Fruit fly (Drosophila melanogaster): ENCODE measurements around the gene Ndc1.

Ndc1 gene

DNA sequence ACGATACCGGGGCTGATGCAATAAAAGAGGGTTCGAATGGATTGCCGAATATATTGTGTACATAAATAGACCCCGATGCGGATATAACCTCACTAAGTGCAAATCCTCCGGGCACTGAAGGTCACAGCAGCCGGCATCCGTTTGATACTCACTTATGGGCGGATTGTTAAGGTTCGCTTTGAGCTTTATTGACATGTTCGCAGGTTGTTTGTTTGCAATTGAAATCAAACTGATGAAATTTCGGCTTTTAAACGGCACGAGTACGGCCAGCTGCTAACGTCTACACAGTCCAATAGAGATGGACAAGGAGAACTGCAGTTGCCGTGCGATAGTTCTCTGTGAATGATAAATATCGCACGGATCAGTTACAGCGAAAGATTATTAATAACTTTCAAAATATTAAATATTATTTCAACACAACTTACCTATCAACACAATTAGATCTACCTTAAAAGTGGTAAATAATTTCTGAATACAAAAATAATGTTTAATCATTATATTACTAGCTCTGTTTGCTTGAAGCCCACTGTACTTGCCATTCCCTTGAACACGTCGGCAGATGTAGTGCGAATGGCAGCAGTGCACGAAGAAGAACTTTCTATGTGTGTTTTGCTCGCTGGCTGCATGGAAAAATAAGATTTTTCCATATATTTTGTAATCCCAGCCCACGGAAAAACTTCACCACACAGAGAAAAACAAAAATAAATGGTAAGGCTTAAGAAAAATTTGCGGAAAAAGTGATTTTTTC, 34.1 kb downstream of the Ndc1 start, which contains the start of the genes GluProRS and AP-1sigma (continued):
- TF ChIP-seq zfh1 (GFP tag; IDR thresholded peaks at IDR 0.05) (peak; percentile 97), CG17385 (GFP tag; optimal IDR thresholded peaks at IDR 0.05) (peak; percentile 97), CG10267 (tag; optimal IDR thresholded peaks at IDR 0.05) (peak; percentile 82), salm (tag; optimal IDR thresholded peaks at IDR 0.05) (peak; percentile 52), Dad (GFP tag; optimal IDR thresholded peaks at IDR 0.05) (peak; percentile 86), CG10321 (GFP tag; IDR thresholded peaks at IDR 0.05) (peak; percentile 59), sna (GFP tag; IDR thresholded peaks at IDR 0.05; ENCODE audit: partially characterized antibody) (peak; percentile 94), ems (GFP tag; optimal IDR thresholded peaks at IDR 0.05) (peak; percentile 87), CG15011 (GFP tag; optimal IDR thresholded peaks at IDR 0.05) (peak; percentile 72), CG9727 (GFP tag; optimal IDR thresholded peaks at IDR 0.05) (peak; percentile 93), Vsx1 (GFP tag; optimal IDR thresholded peaks at IDR 0.05) (peak; percentile 80), CG12659 (GFP tag; optimal IDR thresholded peaks at IDR 0.05) (peak; percentile 94), CG9437 (GFP tag; optimal IDR thresholded peaks at IDR 0.05) (peak; percentile 72), stc (GFP tag; IDR thresholded peaks at IDR 0.05) (peak; percentile 90), CG17612 (GFP tag; IDR thresholded peaks at IDR 0.05) (peak; percentile 84), Drgx (GFP tag; IDR thresholded peaks at IDR 0.05) (peak; percentile 92)

- TF ChIP-seq ci (GFP tag; IDR thresholded peaks at IDR 0.05), result no peak
- TF ChIP-seq CG10209 (GFP tag; optimal IDR thresholded peaks at IDR 0.05), result no peak
- no peak for TF ChIP-seq bbx (GFP tag; IDR thresholded peaks at IDR 0.05; ENCODE audit: partially characterized antibody)
- TF ChIP-seq ash1 (GFP tag; optimal IDR thresholded peaks at IDR 0.05), result no peak
- TF ChIP-seq CG10267 (tag; optimal IDR thresholded peaks at IDR 0.05), result peak; percentile 47
- TF ChIP-seq CG14667 (GFP tag; IDR thresholded peaks at IDR 0.05), result no peak
- TF ChIP-seq Dbx (GFP tag; IDR thresholded peaks at IDR 0.05), result no peak
- no peak for TF ChIP-seq Antp (GFP tag; optimal IDR thresholded peaks at IDR 0.05)
- TF ChIP-seq CG7786 (GFP tag; optimal IDR thresholded peaks at IDR 0.05), result no peak
- TF ChIP-seq H15 (GFP tag; IDR thresholded peaks at IDR 0.05), result no peak
- no peak for TF ChIP-seq CG43689 (GFP tag; IDR thresholded peaks at IDR 0.05)
- TF ChIP-seq CG16813 (GFP tag; IDR thresholded peaks at IDR 0.05; ENCODE audit: partially characterized antibody), result peak; percentile 39; the same call in 1 of the 3 replicates
- no peak for TF ChIP-seq HmgZ (tag; optimal IDR thresholded peaks at IDR 0.05)
- no peak for TF ChIP-seq sima (GFP tag; optimal IDR thresholded peaks at IDR 0.05)
- no peak for TF ChIP-seq CG32767 (GFP tag; IDR thresholded peaks at IDR 0.05)
- TF ChIP-seq Scr (GFP tag; IDR thresholded peaks at IDR 0.05; ENCODE audit: partially characterized antibody), result 0 out of 2 replicates have a peak, but pooled peaks have one; percentile 17
- TF ChIP-seq CG8290 (GFP tag; optimal IDR thresholded peaks at IDR 0.05), result peak; percentile 36
- TF ChIP-seq CG8290 (tag; optimal IDR thresholded peaks at IDR 0.05), result no peak
- TF ChIP-seq Usf (GFP tag; optimal IDR thresholded peaks at IDR 0.05), result no peak
- no peak for TF ChIP-seq CG6689 (GFP tag; IDR thresholded peaks at IDR 0.05)
- TF ChIP-seq stwl (tag; optimal IDR thresholded peaks at IDR 0.05), result peak; percentile 99
- TF ChIP-seq oc (tag; optimal IDR thresholded peaks at IDR 0.05), result no peak
- 0 out of 3 replicates have a peak, but pooled peaks have one; percentile 8 for TF ChIP-seq gce (GFP tag; IDR thresholded peaks at IDR 0.05)
- no peak for TF ChIP-seq B-H1 (GFP tag; IDR thresholded peaks at IDR 0.05)
- no peak for TF ChIP-seq dm (GFP tag; optimal IDR thresholded peaks at IDR 0.05)
- no peak for TF ChIP-seq CG8944 (GFP tag; optimal IDR thresholded peaks at IDR 0.05)
- no peak for TF ChIP-seq Kr (GFP tag; optimal IDR thresholded peaks at IDR 0.05)
- no peak for TF ChIP-seq CG17361 (GFP tag; IDR thresholded peaks at IDR 0.05)
- no peak for TF ChIP-seq CG1233 (GFP tag; optimal IDR thresholded peaks at IDR 0.05)
- 0 out of 3 replicates have a peak, but pooled peaks have one; percentile 13 for TF ChIP-seq Doc3 (GFP tag; IDR thresholded peaks at IDR 0.05; ENCODE audit: partially characterized antibody)
- TF ChIP-seq CG14050 (GFP tag; IDR thresholded peaks at IDR 0.05), result no peak
Observed at dm6 chr3R:23960865-23961264, 36.7 kb downstream of the Ndc1 start.
